Worm (Caenorhabditis elegans): ENCODE measurements around the gene let-767.

let-767 gene

DNA sequence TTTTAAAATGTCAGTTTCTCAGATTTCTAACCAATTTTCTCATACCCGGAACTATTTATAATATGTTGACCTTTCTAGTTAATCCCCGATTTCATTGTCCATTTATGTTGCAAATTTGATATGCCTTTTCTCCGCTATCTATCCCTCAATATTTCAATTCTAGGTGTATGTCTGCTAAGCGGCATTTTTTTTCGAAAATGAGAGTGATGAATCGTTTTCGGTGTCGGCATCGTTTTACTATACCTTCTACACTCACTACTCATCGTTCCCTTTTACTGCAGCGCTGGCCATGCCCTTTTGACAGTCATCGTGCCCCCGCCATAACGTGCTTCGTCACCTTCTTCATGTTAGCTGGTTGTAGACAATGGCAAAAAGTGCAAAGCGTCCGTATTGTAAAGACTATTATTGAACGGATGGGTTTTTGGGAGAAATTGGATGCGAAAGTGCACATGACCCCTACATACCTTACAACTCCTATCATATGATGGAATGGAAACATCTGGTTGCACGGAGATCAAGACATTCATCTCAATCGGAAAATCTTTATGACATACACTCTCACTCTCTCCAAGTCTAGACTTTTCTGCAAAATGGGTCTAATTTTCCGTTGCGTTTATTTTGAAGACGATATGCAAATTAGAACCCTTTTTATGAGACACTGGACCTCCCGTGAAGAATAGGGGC lies 19.5 kb upstream of the let-767 start:
- no peak for TF ChIP-seq unc-62 (GFP tag; optimal IDR thresholded peaks at IDR 0.05)

DNA sequence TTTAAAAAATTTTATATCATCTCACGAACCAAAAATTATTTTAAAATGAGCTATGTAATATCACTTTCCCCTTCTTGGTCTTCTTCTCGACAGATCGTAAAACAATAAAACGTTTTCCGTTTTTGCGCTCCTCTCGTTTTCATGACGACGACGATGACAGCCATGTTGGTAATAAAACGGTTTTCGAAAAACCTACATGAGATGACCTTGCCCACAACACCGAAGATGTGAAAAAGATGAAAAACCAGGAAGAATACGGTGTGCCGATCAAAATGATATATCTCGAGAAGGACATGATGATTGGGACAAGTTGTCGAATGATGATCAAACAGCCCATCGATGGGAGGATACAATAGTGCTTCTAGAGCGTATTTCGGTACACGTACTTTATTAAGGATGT lies 18.9 kb upstream of the let-767 start:
- no peak for TF ChIP-seq unc-62 (GFP tag; optimal IDR thresholded peaks at IDR 0.05)

DNA sequence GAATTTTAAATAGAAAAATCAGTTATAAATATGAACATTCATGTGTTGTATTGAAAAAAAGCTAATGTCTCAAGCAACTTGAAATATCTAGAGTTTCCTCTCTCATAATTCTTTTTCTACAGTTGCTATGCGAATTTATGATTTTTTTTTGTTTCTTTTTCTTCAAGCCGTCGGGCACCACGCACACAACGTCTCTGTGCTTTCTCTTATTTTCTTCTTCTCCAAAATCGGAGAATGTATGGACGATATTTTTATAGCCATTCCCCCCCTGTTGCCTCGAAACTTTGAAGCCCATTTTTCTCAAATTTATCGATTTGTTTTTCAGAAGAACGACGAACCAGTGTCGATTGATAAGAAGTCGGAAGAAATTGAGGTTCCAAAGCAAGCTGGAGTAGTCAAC lies 17.0 kb upstream of the let-767 start:
- no peak for TF ChIP-seq unc-62 (GFP tag; optimal IDR thresholded peaks at IDR 0.05)

DNA sequence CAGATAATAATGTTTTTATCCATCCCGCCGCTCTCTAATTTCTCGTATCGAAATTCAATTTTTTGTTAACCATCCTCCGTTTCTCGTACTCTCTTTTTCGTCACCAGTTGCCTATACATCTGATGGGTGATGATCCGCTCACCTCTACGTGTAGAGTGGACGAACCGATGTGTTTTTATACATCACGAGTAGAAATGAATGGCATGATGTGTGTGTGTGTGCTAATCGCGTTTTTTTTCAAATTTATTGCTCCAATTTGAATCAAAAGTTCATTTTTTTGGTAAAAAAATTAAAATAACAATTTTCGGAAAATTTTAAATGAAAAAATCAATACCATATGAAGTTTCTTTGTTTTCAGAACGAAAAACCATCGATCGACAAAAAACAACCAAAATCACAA lies 16.2 kb upstream of the let-767 start:
- no peak for TF ChIP-seq unc-62 (GFP tag; optimal IDR thresholded peaks at IDR 0.05)

DNA sequence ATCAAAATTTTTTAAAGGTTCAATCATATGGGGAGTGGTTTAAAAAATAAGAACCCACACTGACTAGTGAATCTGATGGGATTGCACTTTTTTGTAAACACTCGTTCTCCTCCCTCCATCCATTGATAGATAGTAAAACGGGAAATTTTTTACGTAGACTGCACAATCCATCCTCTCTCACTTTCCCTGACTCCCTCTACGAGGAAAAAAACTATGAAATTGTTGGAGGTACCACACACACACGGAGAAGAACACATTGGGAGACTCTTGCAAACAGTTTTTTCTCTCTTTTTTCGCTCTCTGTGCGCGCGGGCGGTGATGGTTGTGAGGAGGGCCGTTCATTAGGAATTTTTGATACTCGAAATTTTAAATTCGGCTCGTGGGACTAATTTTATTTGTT lies 15.6 kb upstream of the let-767 start:
- no peak for TF ChIP-seq unc-62 (GFP tag; optimal IDR thresholded peaks at IDR 0.05)

DNA sequence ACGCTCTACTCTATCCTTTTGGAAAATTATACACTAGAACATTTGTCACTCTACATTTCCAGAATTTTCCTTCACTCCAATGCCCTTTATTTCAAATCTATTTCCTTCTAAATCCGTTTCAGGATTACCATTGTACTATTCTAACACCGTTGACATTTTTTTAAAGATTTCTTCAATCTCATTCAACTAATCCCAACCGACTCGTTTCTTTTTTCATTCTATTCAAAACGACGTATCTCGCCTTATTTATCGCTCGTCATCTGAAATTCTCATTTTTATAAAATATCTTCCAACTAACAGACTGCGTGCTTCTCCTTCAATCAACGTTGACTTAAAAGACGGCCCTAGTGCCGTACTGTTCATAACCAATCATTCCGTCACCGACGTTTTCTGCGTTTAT lies 13.3 kb upstream of the let-767 start, which contains the start of gene akap-1:
TSS of gene akap-1 (plus strand) at position 301 of the 400 bp plus-strand sequence.
- TF ChIP-seq unc-62 (GFP tag; optimal IDR thresholded peaks at IDR 0.05) = no peak

DNA sequence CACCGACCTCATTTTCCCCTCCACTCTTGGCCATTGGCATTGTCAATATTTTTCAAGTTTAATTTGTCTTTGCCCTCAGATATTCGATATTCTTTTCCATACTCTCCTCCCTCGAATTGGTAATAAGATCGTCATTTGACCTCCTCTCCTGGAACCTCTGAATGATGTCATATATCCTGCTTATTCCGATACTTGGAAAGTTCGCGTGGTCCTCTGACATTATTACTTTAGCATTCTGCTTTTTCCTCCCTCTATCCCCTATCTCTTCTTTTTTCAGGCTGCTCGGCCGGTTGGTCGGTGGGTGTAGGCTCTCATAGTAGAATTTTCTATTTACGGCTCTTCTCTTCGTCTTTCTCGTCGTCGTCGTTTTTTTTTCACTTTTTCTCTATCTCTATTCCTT lies 12.7 kb upstream of the let-767 start:
- no peak for TF ChIP-seq unc-62 (GFP tag; optimal IDR thresholded peaks at IDR 0.05)

DNA sequence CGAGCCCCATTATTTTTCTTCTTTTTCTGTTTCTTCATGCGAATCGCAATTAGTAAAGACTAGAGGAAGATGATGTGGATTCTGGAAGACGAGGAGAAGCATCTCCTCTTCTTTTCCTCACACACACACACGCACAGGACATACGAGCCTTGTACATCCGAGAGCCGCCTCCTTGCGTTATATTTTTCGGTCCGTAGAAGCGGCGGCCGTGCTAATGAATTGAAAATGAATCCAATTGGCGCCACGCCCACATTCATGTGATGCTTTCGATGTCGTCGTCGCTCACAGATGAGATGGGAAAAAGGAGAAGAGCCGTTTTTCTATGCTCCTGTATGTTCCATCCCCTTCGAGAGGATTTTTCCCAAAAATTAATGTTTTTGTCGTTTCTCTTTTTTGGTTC lies 11.7 kb upstream of the let-767 start:
- no peak for TF ChIP-seq unc-62 (GFP tag; optimal IDR thresholded peaks at IDR 0.05)

DNA sequence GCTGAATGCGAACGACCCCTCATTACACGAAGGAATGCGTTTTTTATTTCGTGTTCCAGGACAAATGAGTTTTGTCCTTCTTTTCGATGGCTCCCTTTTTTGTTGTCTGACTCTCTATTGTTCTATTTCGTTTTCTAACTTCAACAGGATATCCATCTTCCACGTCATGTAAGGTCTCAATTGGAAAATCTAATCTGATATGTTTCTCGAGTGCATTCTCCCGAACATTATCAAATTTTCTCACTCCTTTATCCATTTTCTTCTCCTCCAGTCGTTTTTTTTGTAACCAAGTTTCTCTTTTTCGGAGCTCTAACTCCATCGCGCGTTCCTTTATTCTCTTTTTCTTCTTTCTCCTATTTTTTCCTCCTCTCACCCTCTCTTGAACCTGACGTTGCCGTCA lies 10.7 kb upstream of the let-767 start:
- no peak for TF ChIP-seq unc-62 (GFP tag; optimal IDR thresholded peaks at IDR 0.05)

DNA sequence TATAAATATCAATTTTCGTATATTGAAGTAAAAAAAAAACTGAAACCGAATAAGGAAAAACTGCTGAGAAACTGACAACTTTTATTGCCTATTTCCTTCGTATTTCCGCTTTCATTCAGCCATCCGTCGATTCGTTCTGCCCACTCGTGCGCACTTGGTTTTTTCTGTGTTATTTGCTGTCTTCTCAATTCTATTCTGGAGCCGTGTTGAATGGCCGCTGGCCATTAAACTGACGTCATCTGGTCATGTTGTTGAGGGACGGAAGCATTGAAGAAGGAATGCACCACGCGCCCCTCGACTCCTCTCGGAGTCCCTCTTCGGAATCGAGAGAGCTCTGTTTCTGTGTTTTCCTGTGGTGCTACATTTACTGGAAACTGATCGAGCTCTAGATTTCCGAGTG lies 8.8 kb upstream of the let-767 start:
- TF ChIP-seq unc-62 (GFP tag; optimal IDR thresholded peaks at IDR 0.05) = no peak

DNA sequence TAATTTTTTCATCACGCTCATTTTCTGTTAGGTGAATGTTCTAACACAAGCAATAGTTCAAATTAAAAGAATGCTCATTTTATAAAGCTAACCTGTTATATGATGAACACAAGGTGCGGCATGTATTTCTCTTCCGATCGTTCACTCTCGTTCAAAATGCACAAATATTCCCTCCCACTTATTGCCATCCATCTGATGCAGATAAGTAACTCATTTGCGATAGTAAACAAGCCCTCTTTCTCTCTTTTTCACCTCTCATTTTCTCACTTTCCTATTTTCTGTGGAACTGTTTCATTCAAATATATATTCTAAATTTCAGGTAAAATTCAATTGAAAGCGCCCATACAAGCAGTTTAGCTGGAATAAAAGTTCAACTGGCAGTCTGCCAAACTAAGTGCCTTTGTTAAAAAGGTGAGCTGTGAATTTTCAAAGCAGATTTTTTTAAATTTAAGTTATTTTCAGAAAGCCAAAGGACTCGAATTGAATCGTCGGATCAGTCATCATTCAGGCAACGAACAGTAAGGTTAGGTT lies 6.3 kb upstream of the let-767 start, which contains the start of the genes trmt-10C.2 and C56G2.22:
TSS of gene trmt-10C.2 (plus strand) at position 314 of the 531 bp plus-strand sequence.
TSS of gene C56G2.22 (plus strand) at position 481 of the 531 bp plus-strand sequence.
- no peak for TF ChIP-seq unc-62 (GFP tag; optimal IDR thresholded peaks at IDR 0.05)

DNA sequence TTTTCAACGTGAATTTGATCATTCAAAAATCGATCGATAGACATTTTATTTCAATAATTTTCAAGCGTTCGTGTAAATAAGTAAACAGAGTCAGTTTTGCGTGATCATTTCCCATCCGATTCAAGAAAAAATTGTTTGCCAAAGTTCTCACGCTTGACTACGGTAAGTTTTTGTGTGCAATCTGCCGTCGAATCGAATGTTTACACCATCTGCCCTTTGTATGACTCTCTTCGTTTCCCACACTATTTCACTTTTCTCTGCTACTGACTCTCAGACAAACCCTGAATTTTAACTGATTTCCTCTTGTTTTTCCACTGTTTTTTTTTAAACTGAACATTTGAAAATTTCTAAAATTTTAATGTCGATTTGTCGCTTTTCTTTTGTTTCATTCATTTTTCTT lies 5.0 kb upstream of the let-767 start:
- TF ChIP-seq unc-62 (GFP tag; optimal IDR thresholded peaks at IDR 0.05) = no peak

DNA sequence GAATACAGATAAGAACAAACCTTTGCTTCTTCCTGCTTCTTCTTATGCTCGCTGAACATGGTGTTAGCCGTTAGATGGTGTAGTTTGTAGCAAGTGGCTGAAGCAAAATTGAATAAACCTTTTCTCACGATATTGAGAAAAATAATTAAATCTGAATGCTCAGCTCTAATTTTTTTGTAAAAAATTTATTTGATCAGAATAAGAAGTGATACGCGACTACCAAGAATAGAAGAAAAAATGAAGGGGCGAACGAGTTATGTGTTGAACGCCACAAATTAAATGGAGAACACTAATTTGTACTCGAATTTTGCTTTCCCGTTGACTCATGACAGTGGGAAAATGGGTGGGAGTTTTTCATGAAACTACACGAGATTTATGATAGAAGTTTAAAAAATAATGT lies 3.5 kb upstream of the let-767 start, which contains the start of gene C56G2.9:
TSS of gene C56G2.9 (minus strand) at position 101 of the 400 bp plus-strand sequence.
- no peak for TF ChIP-seq unc-62 (GFP tag; optimal IDR thresholded peaks at IDR 0.05)

DNA sequence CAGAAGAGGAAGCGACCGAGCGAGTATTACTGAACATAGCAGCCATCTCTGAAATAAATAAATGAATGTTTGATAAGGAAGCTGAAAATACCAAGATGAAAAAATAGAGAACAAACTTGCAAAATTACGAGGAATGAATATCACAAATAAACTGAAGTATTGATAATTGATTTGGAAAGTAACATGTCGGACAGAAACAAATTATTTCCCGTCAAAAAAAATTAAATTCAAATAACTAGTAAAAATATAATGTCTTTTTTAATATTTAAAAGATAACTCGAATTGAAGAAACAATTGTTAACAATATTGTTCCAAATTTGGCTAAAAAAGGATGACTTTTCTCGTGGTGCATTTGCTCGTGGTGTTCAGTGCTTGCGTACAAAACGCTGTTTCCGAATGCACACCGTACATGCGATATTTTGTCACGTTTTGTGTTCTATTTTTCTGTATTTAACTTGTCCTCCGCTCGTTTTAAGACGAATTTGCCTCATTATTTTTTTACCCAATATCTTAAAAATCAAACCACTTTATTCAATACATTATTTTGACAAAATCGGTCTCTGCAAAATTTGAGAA lies 2.2 kb upstream of the let-767 start, which contains the start of gene rpn-13:
TSS of gene rpn-13 (minus strand) at position 51 of the 576 bp plus-strand sequence.
- no peak for TF ChIP-seq unc-62 (GFP tag; optimal IDR thresholded peaks at IDR 0.05)

DNA sequence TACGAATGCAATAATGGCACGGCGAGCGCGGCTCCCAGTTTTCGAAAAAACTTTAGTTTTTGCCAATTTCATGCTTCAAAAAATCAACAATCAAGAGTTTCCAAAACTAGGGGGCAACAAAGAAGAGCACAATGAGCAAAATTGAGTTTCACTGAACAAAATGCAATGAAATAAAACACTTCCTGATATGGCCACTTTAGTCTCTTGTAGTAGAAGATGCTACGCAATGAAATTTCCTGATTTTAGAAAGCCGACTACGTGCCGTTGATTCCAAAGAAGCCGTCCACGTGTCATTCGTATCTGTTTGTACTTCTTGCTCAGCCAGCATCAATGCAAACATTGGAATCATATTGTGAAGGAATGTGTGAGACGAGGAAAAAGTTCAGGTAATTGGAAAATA lies 5.4 kb downstream of the let-767 start:
- no peak for TF ChIP-seq unc-62 (GFP tag; optimal IDR thresholded peaks at IDR 0.05)

DNA sequence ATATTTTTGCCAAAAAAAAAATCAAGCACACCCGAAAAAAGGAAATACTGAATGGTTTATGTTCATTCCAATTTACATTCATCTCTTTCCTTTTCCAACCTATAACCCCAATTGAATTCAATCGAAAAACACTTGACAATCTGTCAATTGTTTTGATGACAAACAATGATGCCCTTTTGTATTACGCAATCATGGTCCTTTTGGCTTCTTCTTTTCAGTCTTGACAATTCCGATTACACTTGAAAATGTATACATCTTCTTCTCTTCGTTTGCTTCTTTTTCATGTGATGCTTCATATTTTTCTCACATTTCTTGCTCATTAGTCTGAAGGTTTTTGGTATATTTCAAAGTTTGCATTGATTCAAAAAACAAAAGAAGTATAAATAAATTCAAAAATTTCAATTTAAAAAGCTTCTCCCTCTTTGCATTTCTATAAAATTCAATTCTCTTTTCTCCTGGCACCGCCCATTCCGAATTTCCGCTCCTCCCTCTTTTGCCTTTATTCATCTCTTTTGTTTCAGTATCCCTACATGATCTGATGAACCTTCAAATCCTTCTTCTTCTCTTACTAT lies 8.5 kb downstream of the let-767 start, which contains the start of gene C56G2.4:
TSS of gene C56G2.4 (plus strand) at position 522 of the 572 bp plus-strand sequence.
- no peak for TF ChIP-seq unc-62 (GFP tag; optimal IDR thresholded peaks at IDR 0.05)

DNA sequence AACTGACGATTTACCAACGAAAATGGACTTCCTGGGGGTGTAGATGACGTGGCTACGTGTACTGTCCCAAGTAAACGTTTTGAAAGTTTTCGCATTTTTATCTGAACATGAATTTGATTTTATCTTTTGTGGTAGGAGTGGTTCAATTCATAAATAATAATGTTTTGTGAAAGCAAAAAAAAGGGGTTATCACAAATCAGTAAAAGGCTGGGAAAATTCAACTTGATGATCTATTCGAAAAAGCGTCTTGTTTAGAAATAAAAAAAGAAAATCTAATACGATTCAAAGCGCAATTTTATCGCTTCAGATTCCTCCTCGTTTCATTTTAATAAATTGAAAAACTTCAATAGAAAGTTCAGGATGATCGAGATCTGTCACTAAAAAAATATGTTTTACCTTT lies 15.6 kb downstream of the let-767 start, which contains the start of gene C56G2.5:
TSS of gene C56G2.5 (minus strand) at position 101 of the 400 bp plus-strand sequence.
- TF ChIP-seq unc-62 (GFP tag; optimal IDR thresholded peaks at IDR 0.05) = no peak

All from whole organism, dauer.